Fruit fly (Drosophila melanogaster): ENCODE measurements around the gene CCT1.
A peak's percentile ranks its signal among the peaks of the same experiment; 100 is the strongest.

CCT1 gene

DNA sequence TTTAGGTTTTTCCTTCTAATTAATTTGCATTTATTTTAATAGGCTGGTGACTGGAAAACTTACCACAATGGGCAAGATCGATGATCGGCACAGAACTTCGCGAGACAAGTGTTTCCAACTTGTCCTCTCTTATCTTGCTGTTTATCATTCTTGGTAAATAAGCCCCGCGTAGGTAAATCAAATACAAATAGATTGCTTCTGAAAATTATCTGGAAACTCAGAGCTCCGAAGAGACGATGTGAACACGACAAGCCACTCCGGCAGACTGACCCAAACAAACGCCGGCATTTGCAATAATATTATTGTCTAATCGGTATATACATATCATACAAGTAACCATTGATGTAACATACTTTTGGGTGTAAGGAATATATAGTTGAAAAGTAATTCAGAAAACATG is 39.1 kb upstream of the CCT1 start, which contains the start of gene CG33099 (continued):
- no peak for TF ChIP-seq nerfin-2 (GFP tag; IDR thresholded peaks at IDR 0.05; ENCODE audit: partially characterized antibody)
- TF ChIP-seq CG5245 (GFP tag; optimal IDR thresholded peaks at IDR 0.05): no peak
- no peak for TF ChIP-seq CG30020 (tag; optimal IDR thresholded peaks at IDR 0.05)
- TF ChIP-seq CG9932 (GFP tag; IDR thresholded peaks at IDR 0.05): no peak
- peak; percentile 53 for TF ChIP-seq Side (GFP tag; optimal IDR thresholded peaks at IDR 0.05)
- no peak for TF ChIP-seq CG13624 (GFP tag; optimal IDR thresholded peaks at IDR 0.05)
- TF ChIP-seq CG32772 (GFP tag; IDR thresholded peaks at IDR 0.05): no peak
- no peak for TF ChIP-seq Xbp1 (GFP tag; optimal IDR thresholded peaks at IDR 0.05)
- TF ChIP-seq CG32767 (GFP tag; IDR thresholded peaks at IDR 0.05): no peak
- peak; percentile 67 for TF ChIP-seq exex (tag; optimal IDR thresholded peaks at IDR 0.05)
- peak; percentile 64; the same call in 1 of the 2 replicates for TF ChIP-seq GATAe (GFP tag; conservative IDR thresholded peaks at IDR 0.05)
- no peak for TF ChIP-seq CG3726 (GFP tag; IDR thresholded peaks at IDR 0.05)
- TF ChIP-seq CG4854 (GFP tag; optimal IDR thresholded peaks at IDR 0.05): no peak
- no peak for TF ChIP-seq Sin3A (optimal IDR thresholded peaks at IDR 0.05)
- TF ChIP-seq luna (GFP tag; optimal IDR thresholded peaks at IDR 0.05): no peak
- peak; percentile 51 for TF ChIP-seq Hey (tag; optimal IDR thresholded peaks at IDR 0.05)
- TF ChIP-seq CG17912 (GFP tag; optimal IDR thresholded peaks at IDR 0.05): no peak
- peak; percentile 27; the same call in 1 of the 2 replicates for TF ChIP-seq CG1024 (GFP tag; IDR thresholded peaks at IDR 0.05)
- TF ChIP-seq CG15479 (GFP tag; optimal IDR thresholded peaks at IDR 0.05): no peak
- TF ChIP-seq D19A (tag; optimal IDR thresholded peaks at IDR 0.05): no peak
- TF ChIP-seq CG7839 (tag; optimal IDR thresholded peaks at IDR 0.05): peak; percentile 30
- TF ChIP-seq CG12942 (GFP tag; optimal IDR thresholded peaks at IDR 0.05): no peak
- no peak for TF ChIP-seq Ptx1 (GFP tag; IDR thresholded peaks at IDR 0.05)
- TF ChIP-seq CG4707 (GFP tag; optimal IDR thresholded peaks at IDR 0.05): peak; percentile 3
- peak; percentile 11 for TF ChIP-seq bcd (GFP tag; optimal IDR thresholded peaks at IDR 0.05)
- TF ChIP-seq tin (GFP tag; optimal IDR thresholded peaks at IDR 0.05): no peak
- TF ChIP-seq kah (GFP tag; optimal IDR thresholded peaks at IDR 0.05): no peak
- no peak for TF ChIP-seq CG7963 (GFP tag; IDR thresholded peaks at IDR 0.05; ENCODE audit: partially characterized antibody)
- TF ChIP-seq ewg (GFP tag; optimal IDR thresholded peaks at IDR 0.05): no peak
- no peak for TF ChIP-seq CG8089 (GFP tag; optimal IDR thresholded peaks at IDR 0.05)
- peak; percentile 19 for TF ChIP-seq CG12769 (tag; optimal IDR thresholded peaks at IDR 0.05)
- no peak for TF ChIP-seq run (tag; optimal IDR thresholded peaks at IDR 0.05)
- TF ChIP-seq CG31224 (GFP tag; IDR thresholded peaks at IDR 0.05): no peak
- TF ChIP-seq insv (GFP tag; optimal IDR thresholded peaks at IDR 0.05): peak in 1 of 2 experiments; percentile 45
- no peak for TF ChIP-seq Ravus (GFP tag; IDR thresholded peaks at IDR 0.05)
- TF ChIP-seq HLHmδ (GFP tag; optimal IDR thresholded peaks at IDR 0.05): no peak
- TF ChIP-seq crc (GFP tag; optimal IDR thresholded peaks at IDR 0.05): no peak
- peak; percentile 8 for TF ChIP-seq Sry-δ (GFP tag; optimal IDR thresholded peaks at IDR 0.05)
- TF ChIP-seq ci (GFP tag; IDR thresholded peaks at IDR 0.05): peak; percentile 78
- peak; percentile 62; the same call in 1 of the 2 replicates for TF ChIP-seq ara (GFP tag; IDR thresholded peaks at IDR 0.05)
- TF ChIP-seq CTCF (GFP tag; optimal IDR thresholded peaks at IDR 0.05): peak; percentile 7
- TF ChIP-seq ham (GFP tag; IDR thresholded peaks at IDR 0.05): no peak
- TF ChIP-seq z (GFP tag; IDR thresholded peaks at IDR 0.05): no peak
- peak; percentile 54 for TF ChIP-seq CG33557 (GFP tag; optimal IDR thresholded peaks at IDR 0.05)
- TF ChIP-seq CG18619 (GFP tag; optimal IDR thresholded peaks at IDR 0.05): peak; percentile 21
- no peak for TF ChIP-seq pita (GFP tag; optimal IDR thresholded peaks at IDR 0.05)
- TF ChIP-seq CG1647 (GFP tag; optimal IDR thresholded peaks at IDR 0.05): no peak
- no peak for TF ChIP-seq CG30431 (GFP tag; optimal IDR thresholded peaks at IDR 0.05)
- no peak for TF ChIP-seq CG7372 (GFP tag; IDR thresholded peaks at IDR 0.05)
- peak; percentile 64 for TF ChIP-seq CrebB (tag; optimal IDR thresholded peaks at IDR 0.05)
- peak; percentile 46; the same call in 1 of the 2 replicates for TF ChIP-seq stc (GFP tag; IDR thresholded peaks at IDR 0.05)
- TF ChIP-seq CG17328 (GFP tag; IDR thresholded peaks at IDR 0.05): no peak
- TF ChIP-seq twi (tag; optimal IDR thresholded peaks at IDR 0.05): no peak
